Fruit fly (Drosophila melanogaster) whole organism, embryonic: ENCODE measurements around the gene pall.

ENCODE experiments used
- B-H2 ChIP-seq: fragments of 200-800 bp; sonication (Bioruptor generic); optimal IDR thresholded peaks from 2 replicates; lab custom pipeline; 2018; ENCODE audit warnings: missing biosample characterization, mild to moderate bottlenecking, missing genetic modification characterization
- CG11085 ChIP-seq: fragments of 200-800 bp; sonication (Bioruptor generic); IDR thresholded peaks from 2 replicates; pipeline ENCODE4 v1.3.6; 2022; ENCODE audit warnings: missing biosample characterization, missing genetic modification characterization
- CG12219 ChIP-seq: fragments of 200-800 bp; sonication (Bioruptor generic); optimal IDR thresholded peaks from 3 replicates; lab custom pipeline; 2018; ENCODE audit warnings: missing biosample characterization, mild to moderate bottlenecking, missing genetic modification characterization
- CG13775 ChIP-seq: fragments of 200-800 bp; sonication (Bioruptor generic); optimal IDR thresholded peaks from 3 replicates; lab custom pipeline; 2017; ENCODE audit warnings: missing biosample characterization, mild to moderate bottlenecking, missing genetic modification characterization
- CG1602 ChIP-seq: fragments of 200-800 bp; sonication (Bioruptor generic); optimal IDR thresholded peaks from 3 replicates; lab custom pipeline; 2016; ENCODE audit warnings: missing biosample characterization, missing genetic modification characterization
- CG1603 ChIP-seq: fragments of 200-800 bp; sonication (Bioruptor generic); optimal IDR thresholded peaks from 2 replicates; lab custom pipeline; 2019; ENCODE audit warnings: missing biosample characterization, mild to moderate bottlenecking, missing genetic modification characterization, moderate library complexity
- CG17802 ChIP-seq: fragments of 200-800 bp; sonication (Bioruptor generic); optimal IDR thresholded peaks from 2 replicates; lab custom pipeline; 2018; ENCODE audit warnings: missing biosample characterization, mild to moderate bottlenecking, missing genetic modification characterization, moderate library complexity
- CG2120 ChIP-seq: fragments of 200-800 bp; sonication (Bioruptor generic); optimal IDR thresholded peaks from 3 replicates; lab custom pipeline; 2016; ENCODE audit warnings: missing biosample characterization, missing genetic modification characterization
- CG2678 ChIP-seq: fragments of 200-800 bp; sonication (Bioruptor generic); optimal IDR thresholded peaks from 3 replicates; lab custom pipeline; 2019; ENCODE audit warnings: missing biosample characterization, mild to moderate bottlenecking, missing genetic modification characterization, moderate library complexity
- CG30020 ChIP-seq: fragments of 200-800 bp; optimal IDR thresholded peaks from 2 replicates; lab custom pipeline; 2019; ENCODE audit warnings: missing biosample characterization, mild to moderate bottlenecking, missing genetic modification characterization, moderate library complexity
- CG31441 ChIP-seq: fragments of 200-800 bp; sonication (Bioruptor generic); IDR thresholded peaks from 2 replicates; pipeline ENCODE4 v1.3.6; 2022; ENCODE audit warnings: missing biosample characterization, missing genetic modification characterization
- CG3163 ChIP-seq: fragments of 200-800 bp; sonication (Bioruptor generic); optimal IDR thresholded peaks from 3 replicates; lab custom pipeline; 2016; ENCODE audit warnings: missing biosample characterization, missing genetic modification characterization
- CG33213 ChIP-seq: fragments of 200-800 bp; sonication (Bioruptor generic); optimal IDR thresholded peaks from 3 replicates; lab custom pipeline; 2016; ENCODE audit warnings: missing biosample characterization, missing genetic modification characterization
- CG3995 ChIP-seq: fragments of 200-800 bp; sonication (Bioruptor generic); optimal IDR thresholded peaks from 3 replicates; lab custom pipeline; 2016; ENCODE audit warnings: missing biosample characterization, missing genetic modification characterization
- CG8281 ChIP-seq: fragments of 200-800 bp; sonication (Bioruptor generic); optimal IDR thresholded peaks from 2 replicates; lab custom pipeline; 2018; ENCODE audit warnings: missing biosample characterization, mild to moderate bottlenecking, missing genetic modification characterization, moderate library complexity
- CG8290 ChIP-seq, 3 experiments: fragments of 200-800 bp; sonication (Bioruptor generic); optimal IDR thresholded peaks; 2 replicates each; lab custom pipeline; 2016 to 2019; ENCODE audit warnings: missing biosample characterization in 3 of 3, missing genetic modification characterization in 3 of 3, mild to moderate bottlenecking in 2 of 3, moderate library complexity in 1 of 3
- CG8359 ChIP-seq: fragments of 200-800 bp; sonication (Bioruptor generic); optimal IDR thresholded peaks from 2 replicates; lab custom pipeline; 2017; ENCODE audit warnings: missing biosample characterization, mild to moderate bottlenecking, missing genetic modification characterization, borderline replicate concordance
- CoRest ChIP-seq: fragments of 200-800 bp; sonication (Bioruptor generic); optimal IDR thresholded peaks from 3 replicates; lab custom pipeline; 2018; ENCODE audit warnings: missing biosample characterization, mild to moderate bottlenecking, missing genetic modification characterization, moderate library complexity
- Dp ChIP-seq: fragments of 200-800 bp; sonication (Bioruptor generic); optimal IDR thresholded peaks from 2 replicates; lab custom pipeline; 2018; ENCODE audit warnings: missing biosample characterization, mild to moderate bottlenecking, missing genetic modification characterization, moderate library complexity
- E2f1 ChIP-seq: fragments of 200-800 bp; sonication (Bioruptor generic); IDR thresholded peaks from 2 replicates; pipeline ENCODE4 v1.3.6; 2022; ENCODE audit warnings: missing biosample characterization, missing genetic modification characterization
- ERR ChIP-seq: fragments of 200-800 bp; sonication (Bioruptor generic); optimal IDR thresholded peaks from 2 replicates; lab custom pipeline; 2016; ENCODE audit warnings: missing biosample characterization, missing genetic modification characterization
- GATAe ChIP-seq: fragments of 200-800 bp; sonication (Bioruptor generic); conservative IDR thresholded peaks from 2 replicates; pipeline ENCODE4 v1.3.6; 2022; ENCODE audit warnings: missing biosample characterization, missing genetic modification characterization
- HLH54F ChIP-seq: fragments of 200-800 bp; sonication (Bioruptor generic); optimal IDR thresholded peaks from 3 replicates; lab custom pipeline; 2016; ENCODE audit warnings: missing biosample characterization, missing genetic modification characterization
- HmgD ChIP-seq: fragments of 200-800 bp; sonication (Bioruptor generic); optimal IDR thresholded peaks from 3 replicates; lab custom pipeline; 2016; ENCODE audit warnings: missing biosample characterization, missing genetic modification characterization
- Hr3 ChIP-seq: fragments of 200-800 bp; sonication (Bioruptor generic); optimal IDR thresholded peaks from 3 replicates; lab custom pipeline; 2016; ENCODE audit warnings: missing biosample characterization, missing genetic modification characterization
- Lhr ChIP-seq: fragments of 200-800 bp; sonication (Bioruptor generic); optimal IDR thresholded peaks from 3 replicates; lab custom pipeline; 2017; ENCODE audit warnings: mild to moderate bottlenecking, missing biosample characterization, missing genetic modification reagents, missing genetic modification characterization
- Med ChIP-seq: fragments of 200-800 bp; sonication (Bioruptor generic); peaks from one replicate; lab custom pipeline; 2016; ENCODE audit warnings: missing biosample characterization, missing genetic modification characterization, mild to moderate bottlenecking, inconsistent platforms, moderate library complexity
- Pdp1 ChIP-seq, 2 experiments: fragments of 200-800 bp; sonication (Bioruptor generic); optimal IDR thresholded peaks; 3 replicates each; lab custom pipeline; 2016; ENCODE audit warnings: missing biosample characterization in 2 of 2, missing genetic modification characterization in 2 of 2, mild to moderate bottlenecking in 1 of 2, moderate library complexity in 1 of 2
- bbx ChIP-seq: fragments of 200-800 bp; sonication (Bioruptor generic); IDR thresholded peaks from 2 replicates; pipeline ENCODE4 v1.3.6; 2022; ENCODE audit warnings: missing biosample characterization, missing genetic modification characterization; ENCODE audit not compliant: partially characterized antibody
- bowl ChIP-seq: fragments of 200-800 bp; sonication (Bioruptor generic); IDR thresholded peaks from 2 replicates; pipeline ENCODE4 v1.3.6; 2022; ENCODE audit warnings: missing biosample characterization, missing genetic modification characterization
- cas ChIP-seq: fragments of 200-800 bp; sonication (Bioruptor generic); IDR thresholded peaks from 2 replicates; pipeline ENCODE4 v1.3.6; 2022; ENCODE audit warnings: missing biosample characterization, missing genetic modification characterization
- croc ChIP-seq: fragments of 200-800 bp; sonication (Bioruptor generic); conservative IDR thresholded peaks from 3 replicates; pipeline ENCODE4 v1.3.6; 2022; ENCODE audit warnings: missing biosample characterization, missing genetic modification characterization
- cwo ChIP-seq: fragments of 200-800 bp; sonication (Bioruptor generic); optimal IDR thresholded peaks from 3 replicates; lab custom pipeline; 2017; ENCODE audit warnings: missing biosample characterization, missing genetic modification characterization, mild to moderate bottlenecking, moderate library complexity, missing genetic modification reagents
- disco-r ChIP-seq: fragments of 200-800 bp; sonication (Bioruptor generic); optimal IDR thresholded peaks from 2 replicates; lab custom pipeline; 2016; ENCODE audit warnings: missing biosample characterization, missing genetic modification characterization
- dm ChIP-seq: fragments of 200-800 bp; sonication (Bioruptor generic); optimal IDR thresholded peaks from 3 replicates; lab custom pipeline; 2016; ENCODE audit warnings: missing biosample characterization, missing genetic modification characterization
- grau ChIP-seq: fragments of 200-800 bp; optimal IDR thresholded peaks from 3 replicates; lab custom pipeline; 2019; ENCODE audit warnings: missing biosample characterization, mild to moderate bottlenecking, missing genetic modification characterization, moderate library complexity
- grn ChIP-seq: fragments of 200-800 bp; sonication (Bioruptor generic); optimal IDR thresholded peaks from 3 replicates; lab custom pipeline; 2017; ENCODE audit warnings: missing biosample characterization, missing genetic modification characterization
- gro ChIP-seq: fragments of 200-800 bp; sonication (Bioruptor generic); optimal IDR thresholded peaks from 2 replicates; lab custom pipeline; 2016; ENCODE audit warnings: missing biosample characterization, missing genetic modification characterization
- hbn ChIP-seq: fragments of 200-800 bp; sonication (Bioruptor generic); IDR thresholded peaks from 2 replicates; pipeline ENCODE4 v1.3.6; 2022; ENCODE audit warnings: missing biosample characterization, missing genetic modification characterization; ENCODE audit not compliant: partially characterized antibody
- ind ChIP-seq: fragments of 200-800 bp; sonication (Bioruptor generic); optimal IDR thresholded peaks from 3 replicates; lab custom pipeline; 2016; ENCODE audit warnings: missing biosample characterization, missing genetic modification characterization
- lbe ChIP-seq: fragments of 200-800 bp; sonication (Bioruptor generic); optimal IDR thresholded peaks from 2 replicates; lab custom pipeline; 2016; ENCODE audit warnings: missing biosample characterization, mild to moderate bottlenecking, missing genetic modification characterization
- maf-S ChIP-seq: fragments of 200-800 bp; sonication (Bioruptor generic); optimal IDR thresholded peaks from 2 replicates; lab custom pipeline; 2016; ENCODE audit warnings: missing biosample characterization, missing genetic modification characterization
- mirr ChIP-seq: fragments of 200-800 bp; sonication (Bioruptor generic); optimal IDR thresholded peaks from 3 replicates; lab custom pipeline; 2018; ENCODE audit warnings: missing biosample characterization, mild to moderate bottlenecking, missing genetic modification characterization
- otp ChIP-seq: fragments of 200-800 bp; sonication (Bioruptor generic); IDR thresholded peaks from 3 replicates; pipeline ENCODE4, ENCODE4 v1.3.6; 2022; ENCODE audit warnings: missing biosample characterization, missing genetic modification characterization
- slbo ChIP-seq: fragments of 200-800 bp; sonication (Bioruptor generic); IDR thresholded peaks from 2 replicates; pipeline ENCODE4 v1.3.6; 2022; ENCODE audit warnings: missing biosample characterization, missing genetic modification characterization
- trh ChIP-seq: fragments of 200-800 bp; sonication (Bioruptor generic); optimal IDR thresholded peaks from 2 replicates; lab custom pipeline; 2016; ENCODE audit warnings: missing biosample characterization, missing genetic modification characterization
- ttk ChIP-seq: fragments of 200-800 bp; sonication (Bioruptor generic); IDR thresholded peaks from 2 replicates; pipeline ENCODE4 v2.1.2; 2022; ENCODE audit warnings: missing biosample characterization, missing genetic modification characterization
- tup ChIP-seq: fragments of 200-800 bp; sonication (Bioruptor generic); optimal IDR thresholded peaks from 2 replicates; lab custom pipeline; 2016; ENCODE audit warnings: missing biosample characterization, mild to moderate bottlenecking, missing genetic modification characterization, moderate library complexity
- vnd ChIP-seq: fragments of 200-800 bp; sonication (Bioruptor generic); IDR thresholded peaks from 3 replicates; pipeline ENCODE4 v1.3.6; 2022; ENCODE audit warnings: missing biosample characterization, missing genetic modification characterization; ENCODE audit not compliant: partially characterized antibody
- vvl ChIP-seq: fragments of 200-800 bp; sonication (Bioruptor generic); IDR thresholded peaks from 2 replicates; pipeline ENCODE4 v1.3.6; 2022; ENCODE audit warnings: missing biosample characterization, missing genetic modification characterization
- yki ChIP-seq: fragments of >200 bp; optimal IDR thresholded peaks from 3 replicates; lab custom pipeline; 2018
- zf30C ChIP-seq: fragments of 200-800 bp; sonication (Bioruptor generic); optimal IDR thresholded peaks from 3 replicates; lab custom pipeline; 2018; ENCODE audit warnings: missing biosample characterization, mild to moderate bottlenecking, missing genetic modification characterization
- zfh1 ChIP-seq: fragments of 200-800 bp; sonication (Bioruptor generic); IDR thresholded peaks from 3 replicates; pipeline ENCODE4 v1.3.6; 2022; ENCODE audit warnings: missing biosample characterization, missing genetic modification characterization

pall gene

DNA sequence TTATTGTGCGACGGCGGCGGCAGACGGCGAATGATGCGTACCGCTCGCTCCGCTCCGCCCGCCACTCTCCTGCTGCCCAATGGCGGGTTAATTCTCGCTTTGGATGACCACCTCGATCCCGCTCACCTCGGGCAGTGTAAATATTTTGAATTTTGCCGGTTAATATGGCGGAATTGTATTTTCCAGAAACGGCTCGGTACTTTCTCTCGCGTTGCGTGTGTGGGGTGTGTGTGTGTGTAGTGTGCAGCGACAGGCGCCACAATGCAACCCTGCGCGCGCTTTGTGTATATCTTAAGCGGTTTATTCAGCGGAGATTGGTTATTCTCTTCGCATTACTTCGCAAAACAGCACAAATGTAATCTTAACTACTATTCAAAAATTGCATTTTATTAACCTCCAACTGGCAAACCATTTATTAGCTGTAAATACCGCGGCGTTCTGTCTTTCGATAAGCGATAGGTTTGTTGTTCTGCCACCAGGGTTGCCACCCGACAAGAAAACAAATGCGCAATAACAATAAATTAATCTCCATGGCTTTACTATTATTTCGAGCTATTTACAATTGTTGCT is 31.7 kb downstream of the pall start, which contains the start of the genes phol and CG3552 (continued):
- TF ChIP-seq CG30020 (tag; lab: Kevin White, UChicago), result peak; percentile 59
- TF ChIP-seq dm, result peak; percentile 68
- TF ChIP-seq CG11085 (GFP tag; lab: Robert Waterston, UW), result no peak
- peak in 1 of 2 experiments; percentile 31 for TF ChIP-seq Pdp1 (GFP tag; optimal IDR thresholded peaks at IDR 0.05; lab: Kevin White, UChicago)
- no peak for TF ChIP-seq slbo (GFP tag; lab: Robert Waterston, UW)
- no peak for TF ChIP-seq CG8281 (tag; lab: Kevin White, UChicago)
- peak; percentile 40 for TF ChIP-seq CG2120 (GFP tag; lab: Kevin White, UChicago)
- no peak for TF ChIP-seq cas (GFP tag; lab: Robert Waterston, UW)
- TF ChIP-seq croc, result no peak
- TF ChIP-seq CoRest, result peak; percentile 24
- no peak for TF ChIP-seq CG8290 (GFP tag; optimal IDR thresholded peaks at IDR 0.05; lab: Kevin White, UChicago)
- TF ChIP-seq CG8290 (tag; optimal IDR thresholded peaks at IDR 0.05; lab: Kevin White, UChicago), result no peak
- TF ChIP-seq lbe, result no peak
- no peak for TF ChIP-seq disco-r
- TF ChIP-seq hbn, result no peak
- TF ChIP-seq HmgD (GFP tag; lab: Kevin White, UChicago), result no peak
- no peak for TF ChIP-seq vnd (GFP tag; lab: Robert Waterston, UW)
- TF ChIP-seq vvl (GFP tag; lab: Robert Waterston, UW), result no peak
- TF ChIP-seq yki (lab: Kevin White, UChicago), result no peak
- TF ChIP-seq GATAe, result no peak
- no peak for TF ChIP-seq HLH54F
- TF ChIP-seq Dp (GFP tag; lab: Kevin White, UChicago), result peak; percentile 48
- no peak for TF ChIP-seq bowl (GFP tag; lab: Robert Waterston, UW)
- no peak for TF ChIP-seq Hr3 (GFP tag; lab: Kevin White, UChicago)
- TF ChIP-seq Lhr (GFP tag; lab: Kevin White, UChicago), result no peak
- TF ChIP-seq ttk (GFP tag; lab: Robert Waterston, UW), result no peak
- peak; percentile 2 for TF ChIP-seq CG2678 (tag; lab: Kevin White, UChicago)
- no peak for TF ChIP-seq CG3995 (GFP tag; lab: Kevin White, UChicago)
- TF ChIP-seq CG17802, result no peak
- no peak for TF ChIP-seq CG1602 (GFP tag; lab: Kevin White, UChicago)
- no peak for TF ChIP-seq tup (GFP tag; lab: Kevin White, UChicago)
- no peak for TF ChIP-seq CG8359 (GFP tag; lab: Kevin White, UChicago)
- no peak for TF ChIP-seq CG31441
- TF ChIP-seq ERR (GFP tag; lab: Kevin White, UChicago), result no peak
- no peak for TF ChIP-seq CG3163 (GFP tag; lab: Kevin White, UChicago)
- no peak for TF ChIP-seq otp (GFP tag; lab: Robert Waterston, UW)
- no peak for TF ChIP-seq maf-S (GFP tag; lab: Kevin White, UChicago)
- no peak for TF ChIP-seq E2f1 (GFP tag; lab: Robert Waterston, UW)
- TF ChIP-seq CG1603 (tag; lab: Kevin White, UChicago), result peak; percentile 73
- no peak for TF ChIP-seq CG12219 (GFP tag; lab: Kevin White, UChicago)
- no peak for TF ChIP-seq trh (GFP tag; lab: Kevin White, UChicago)
- peak; percentile 28 for TF ChIP-seq B-H2

- TF ChIP-seq mirr (GFP tag; lab: Kevin White, UChicago), result peak; percentile 95
- peak; percentile 5 for TF ChIP-seq gro (GFP tag; lab: Kevin White, UChicago)
- no peak for TF ChIP-seq ind (GFP tag; lab: Kevin White, UChicago)
- no peak for TF ChIP-seq CG33213 (GFP tag; lab: Kevin White, UChicago)
- TF ChIP-seq zfh1 (GFP tag; lab: Robert Waterston, UW), result no peak
- no peak for TF ChIP-seq grau (tag; lab: Kevin White, UChicago)
- TF ChIP-seq CG13775, result no peak
- TF ChIP-seq Med (GFP tag; lab: Kevin White, UChicago), result peak; percentile 57
- TF ChIP-seq Pdp1 (GFP tag; optimal IDR thresholded peaks at IDR 0.05; lab: Kevin White, UChicago), result peak in 1 of 2 experiments; percentile 28
- no peak for TF ChIP-seq zf30C (GFP tag; lab: Kevin White, UChicago)
- 0 out of 2 replicates have a peak, but pooled peaks have one; percentile 31 for TF ChIP-seq bbx (GFP tag; lab: Robert Waterston, UW)
- peak; percentile 63 for TF ChIP-seq cwo (GFP tag; lab: Kevin White, UChicago)
- peak; percentile 94 for TF ChIP-seq grn (GFP tag; lab: Kevin White, UChicago)
These were observed 35.2 kb downstream of the pall start for dm6 chr3L:9452422-9452821.
